Fruit fly (Drosophila melanogaster) whole organism: ENCODE results near the gene LeuRS.

Source experiments
- CG8478 ChIP-seq: fragments of >200 bp; optimal IDR thresholded peaks from 2 replicates; lab custom pipeline; 2018; ENCODE audit warnings: inconsistent platforms
- psq ChIP-seq: fragments of >200 bp; optimal IDR thresholded peaks from 2 replicates; lab custom pipeline; 2017

dm6 chr2L:3477057-3477755, 37.2 kb downstream of the LeuRS start:
- no peak for TF ChIP-seq CG8478 (lab: Kevin White, UChicago)
- no peak for TF ChIP-seq psq (lab: Kevin White, UChicago)
